Fruit fly (Drosophila melanogaster) whole organism, embryonic: ENCODE measurements around the gene RpL35.

ENCODE experiments used
- CG10979 ChIP-seq: fragments of 200-800 bp; sonication (Bioruptor generic); optimal IDR thresholded peaks from 2 replicates; lab custom pipeline; 2018; ENCODE audit warnings: missing biosample characterization, mild to moderate bottlenecking, missing genetic modification characterization, moderate library complexity
- CG12391 ChIP-seq: fragments of 200-800 bp; sonication (Bioruptor generic); optimal IDR thresholded peaks from 3 replicates; lab custom pipeline; 2018; ENCODE audit warnings: missing biosample characterization, mild to moderate bottlenecking, missing genetic modification characterization, moderate library complexity
- CG12659 ChIP-seq: fragments of 200-800 bp; sonication (Bioruptor generic); optimal IDR thresholded peaks from 3 replicates; lab custom pipeline; 2017; ENCODE audit warnings: mild to moderate bottlenecking, missing biosample characterization, missing genetic modification reagents, missing genetic modification characterization
- CG14441 ChIP-seq: fragments of 200-800 bp; sonication (Bioruptor generic); IDR thresholded peaks from 2 replicates; pipeline ENCODE4 v1.3.6; 2022; ENCODE audit warnings: missing biosample characterization, missing genetic modification characterization
- CG14667 ChIP-seq: fragments of 200-800 bp; sonication (Bioruptor generic); IDR thresholded peaks from 2 replicates; pipeline ENCODE4 v1.3.6; 2022; ENCODE audit warnings: missing biosample characterization, missing genetic modification characterization
- CG15073 ChIP-seq: fragments of 200-800 bp; sonication (Bioruptor generic); optimal IDR thresholded peaks from 2 replicates; lab custom pipeline; 2016; ENCODE audit warnings: missing biosample characterization, missing genetic modification characterization
- CG1603 ChIP-seq: fragments of 200-800 bp; sonication (Bioruptor generic); optimal IDR thresholded peaks from 2 replicates; lab custom pipeline; 2019; ENCODE audit warnings: missing biosample characterization, mild to moderate bottlenecking, missing genetic modification characterization, moderate library complexity
- CG17361 ChIP-seq: fragments of 200-800 bp; sonication (Bioruptor generic); IDR thresholded peaks from 3 replicates; pipeline ENCODE4 v1.3.6; 2022; ENCODE audit warnings: missing biosample characterization, missing genetic modification characterization
- CG18476 ChIP-seq: fragments of 200-800 bp; sonication (Bioruptor generic); optimal IDR thresholded peaks from 2 replicates; lab custom pipeline; 2016; ENCODE audit warnings: missing biosample characterization, mild to moderate bottlenecking, missing genetic modification characterization
- CG2678 ChIP-seq: fragments of 200-800 bp; sonication (Bioruptor generic); optimal IDR thresholded peaks from 3 replicates; lab custom pipeline; 2019; ENCODE audit warnings: missing biosample characterization, mild to moderate bottlenecking, missing genetic modification characterization, moderate library complexity
- CG2712 ChIP-seq: fragments of 200-800 bp; optimal IDR thresholded peaks from 3 replicates; lab custom pipeline; 2019; ENCODE audit warnings: missing biosample characterization, mild to moderate bottlenecking, missing genetic modification characterization, moderate library complexity
- CG32532 ChIP-seq: fragments of 200-800 bp; sonication (Bioruptor generic); IDR thresholded peaks from 2 replicates; pipeline ENCODE4 v1.3.6; 2022; ENCODE audit warnings: missing biosample characterization, missing genetic modification characterization
- CG34376 ChIP-seq: fragments of 200-800 bp; sonication (Bioruptor generic); optimal IDR thresholded peaks from 2 replicates; lab custom pipeline; 2018; ENCODE audit warnings: missing biosample characterization, mild to moderate bottlenecking, missing genetic modification characterization
- CG3726 ChIP-seq: fragments of 200-800 bp; sonication (Bioruptor generic); IDR thresholded peaks from 3 replicates; pipeline ENCODE4, ENCODE4 v1.3.6; 2022; ENCODE audit warnings: missing biosample characterization, missing genetic modification characterization
- CG4424 ChIP-seq: fragments of 200-800 bp; sonication (Bioruptor generic); optimal IDR thresholded peaks from 3 replicates; lab custom pipeline; 2016; ENCODE audit warnings: missing biosample characterization, missing genetic modification characterization
- CG4617 ChIP-seq: fragments of 200-800 bp; sonication (Bioruptor generic); optimal IDR thresholded peaks from 3 replicates; lab custom pipeline; 2016; ENCODE audit warnings: missing biosample characterization, missing genetic modification characterization, borderline replicate concordance
- CG6765 ChIP-seq: fragments of 200-800 bp; sonication (Bioruptor generic); optimal IDR thresholded peaks from 3 replicates; lab custom pipeline; 2017; ENCODE audit warnings: missing biosample characterization, mild to moderate bottlenecking, missing genetic modification characterization
- CG7556 ChIP-seq: fragments of 200-800 bp; sonication (Bioruptor generic); optimal IDR thresholded peaks from 2 replicates; lab custom pipeline; 2017; ENCODE audit warnings: missing biosample characterization, mild to moderate bottlenecking, missing genetic modification characterization
- CG8089 ChIP-seq: fragments of 200-800 bp; sonication (Bioruptor generic); optimal IDR thresholded peaks from 3 replicates; lab custom pipeline; 2016; ENCODE audit warnings: missing biosample characterization, missing genetic modification characterization
- CG8765 ChIP-seq: fragments of 200-800 bp; sonication (Bioruptor generic); IDR thresholded peaks from 2 replicates; pipeline ENCODE4 v1.3.6; 2022; ENCODE audit warnings: missing biosample characterization, missing genetic modification characterization
- CHES-1-like ChIP-seq: fragments of 200-800 bp; sonication (Bioruptor generic); optimal IDR thresholded peaks from 2 replicates; lab custom pipeline; 2016; ENCODE audit warnings: missing biosample characterization, missing genetic modification characterization
- Ets65A ChIP-seq: fragments of 200-800 bp; sonication (Bioruptor generic); peaks from one replicate; lab custom pipeline; 2016; ENCODE audit warnings: missing biosample characterization, missing genetic modification characterization
- HmgD ChIP-seq: fragments of 200-800 bp; sonication (Bioruptor generic); optimal IDR thresholded peaks from 3 replicates; lab custom pipeline; 2016; ENCODE audit warnings: missing biosample characterization, missing genetic modification characterization
- Hr78 ChIP-seq, 2 experiments: fragments of 200-800 bp in 1 of 2; fragments of >200 bp in 1 of 2; sonication (Bioruptor generic) in 1 of 2; optimal IDR thresholded peaks; 2 replicates each; lab custom pipeline; 2017 to 2019; ENCODE audit warnings: missing biosample characterization in 2 of 2, missing genetic modification characterization in 2 of 2, mild to moderate bottlenecking in 1 of 2, moderate library complexity in 1 of 2
- Mes4 ChIP-seq: fragments of 200-800 bp; sonication (Bioruptor generic); optimal IDR thresholded peaks from 2 replicates; lab custom pipeline; 2016; ENCODE audit warnings: missing biosample characterization, missing genetic modification characterization
- Sox102F ChIP-seq: fragments of 200-800 bp; sonication (Bioruptor generic); optimal IDR thresholded peaks from 2 replicates; lab custom pipeline; 2018; ENCODE audit warnings: missing biosample characterization, mild to moderate bottlenecking, missing genetic modification characterization, moderate library complexity
- Stat92E ChIP-seq, 3 experiments: fragments of >200 bp in 2 of 3; fragments of 200-800 bp in 1 of 3; sonication (Bioruptor generic) in 1 of 3; optimal IDR thresholded peaks; 2 replicates each; lab custom pipeline; 2017 to 2019; ENCODE audit warnings: missing biosample characterization in 3 of 3, missing genetic modification characterization in 3 of 3, mild to moderate bottlenecking in 1 of 3, moderate library complexity in 1 of 3
- ara ChIP-seq: fragments of 200-800 bp; sonication (Bioruptor generic); IDR thresholded peaks from 2 replicates; pipeline ENCODE4 v1.3.6; 2022; ENCODE audit warnings: missing biosample characterization, missing genetic modification characterization
- bcd ChIP-seq: fragments of 200-800 bp; sonication (Bioruptor generic); optimal IDR thresholded peaks from 2 replicates; lab custom pipeline; 2017; ENCODE audit warnings: missing biosample characterization, mild to moderate bottlenecking, missing genetic modification characterization
- br ChIP-seq: fragments of >200 bp; optimal IDR thresholded peaks from 2 replicates; lab custom pipeline; 2017
- esg ChIP-seq: fragments of 200-800 bp; sonication (Bioruptor generic); conservative IDR thresholded peaks from 2 replicates; pipeline ENCODE4 v1.3.6; 2022; ENCODE audit warnings: missing biosample characterization, missing genetic modification characterization
- ftz-f1 ChIP-seq: fragments of 200-800 bp; sonication (Bioruptor generic); optimal IDR thresholded peaks from 2 replicates; lab custom pipeline; 2016; ENCODE audit warnings: missing biosample characterization, missing genetic modification characterization
- gfzf ChIP-seq: fragments of 200-800 bp; sonication (Bioruptor generic); optimal IDR thresholded peaks from 2 replicates; lab custom pipeline; 2016; ENCODE audit warnings: missing biosample characterization, mild to moderate bottlenecking, missing genetic modification characterization, moderate library complexity
- ham ChIP-seq: fragments of 200-800 bp; sonication (Bioruptor generic); IDR thresholded peaks from 2 replicates; pipeline ENCODE4 v1.3.6; 2022; ENCODE audit warnings: missing biosample characterization, missing genetic modification characterization
- hb ChIP-seq: fragments of 200-800 bp; sonication (Bioruptor generic); IDR thresholded peaks from 3 replicates; pipeline ENCODE4 v1.3.6; 2022; ENCODE audit warnings: missing biosample characterization, missing genetic modification characterization; ENCODE audit not compliant: partially characterized antibody
- hbn ChIP-seq: fragments of 200-800 bp; sonication (Bioruptor generic); IDR thresholded peaks from 2 replicates; pipeline ENCODE4 v1.3.6; 2022; ENCODE audit warnings: missing biosample characterization, missing genetic modification characterization; ENCODE audit not compliant: partially characterized antibody
- hkb ChIP-seq, 2 experiments: fragments of 200-800 bp in 1 of 2; fragments of >200 bp in 1 of 2; sonication (Bioruptor generic) in 1 of 2; IDR thresholded peaks in 1 of 2; optimal IDR thresholded peaks in 1 of 2; 2 replicates each; pipeline versions ENCODE4 v1.3.6 to Lab custom; 2017 to 2022; ENCODE audit warnings: missing biosample characterization in 1 of 2, missing genetic modification characterization in 1 of 2
- inv ChIP-seq: fragments of 200-800 bp; sonication (Bioruptor generic); IDR thresholded peaks from 2 replicates; pipeline ENCODE4 v1.3.6; 2022; ENCODE audit warnings: missing biosample characterization, missing genetic modification characterization; ENCODE audit not compliant: partially characterized antibody
- lola ChIP-seq, 3 experiments: fragments of >200 bp in 2 of 3; fragments of 200-800 bp in 1 of 3; sonication (Bioruptor generic) in 1 of 3; optimal IDR thresholded peaks; 2 replicates each; lab custom pipeline; 2017 to 2019; ENCODE audit warnings: missing biosample characterization in 3 of 3, missing genetic modification characterization in 3 of 3, mild to moderate bottlenecking in 1 of 3, moderate library complexity in 1 of 3
- odd ChIP-seq: fragments of 200-800 bp; sonication (Bioruptor generic); optimal IDR thresholded peaks from 2 replicates; lab custom pipeline; 2017; ENCODE audit warnings: missing biosample characterization, mild to moderate bottlenecking, missing genetic modification characterization
- onecut ChIP-seq: fragments of 200-800 bp; sonication (Bioruptor generic); IDR thresholded peaks from 2 replicates; pipeline ENCODE4 v1.3.6; 2022; ENCODE audit warnings: missing biosample characterization, missing genetic modification characterization
- pan ChIP-seq, 4 experiments: fragments of >200 bp in 3 of 4; fragments of 200-800 bp in 1 of 4; sonication (Bioruptor generic) in 1 of 4; optimal IDR thresholded peaks in 3 of 4; IDR thresholded peaks in 1 of 4; 2 replicates each; pipeline versions ENCODE4 v1.3.6 to Lab custom; 2017 to 2022; ENCODE audit warnings: missing biosample characterization in 2 of 4, missing genetic modification characterization in 2 of 4, mixed read lengths in 1 of 4
- pros ChIP-seq: fragments of 200-800 bp; sonication (Bioruptor generic); optimal IDR thresholded peaks from 3 replicates; lab custom pipeline; 2019; ENCODE audit warnings: missing biosample characterization, mild to moderate bottlenecking, missing genetic modification characterization, moderate library complexity
- schlank ChIP-seq: fragments of 200-800 bp; sonication (Bioruptor generic); optimal IDR thresholded peaks from 2 replicates; lab custom pipeline; 2018; ENCODE audit warnings: missing biosample characterization, mild to moderate bottlenecking, missing genetic modification characterization
- unc-4 ChIP-seq: fragments of 200-800 bp; sonication (Bioruptor generic); IDR thresholded peaks from 2 replicates; pipeline ENCODE4 v1.3.6; 2022; ENCODE audit warnings: missing biosample characterization, missing genetic modification characterization; ENCODE audit not compliant: partially characterized antibody
- zen ChIP-seq: fragments of 200-800 bp; sonication (Bioruptor generic); optimal IDR thresholded peaks from 3 replicates; lab custom pipeline; 2018; ENCODE audit warnings: missing biosample characterization, mild to moderate bottlenecking, missing genetic modification characterization, moderate library complexity
- zfh1 ChIP-seq: fragments of 200-800 bp; sonication (Bioruptor generic); IDR thresholded peaks from 3 replicates; pipeline ENCODE4 v1.3.6; 2022; ENCODE audit warnings: missing biosample characterization, missing genetic modification characterization
- zfh2 ChIP-seq: fragments of 200-800 bp; sonication (Bioruptor generic); optimal IDR thresholded peaks from 2 replicates; lab custom pipeline; 2016; ENCODE audit warnings: missing biosample characterization, missing genetic modification characterization

The RpL35 gene

dm6 chrX:5648437-5648959 is 23.7 kb upstream of the RpL35 start, which contains the start of gene OtopLa (continued):
- peak; percentile 87 for TF ChIP-seq Sox102F (GFP tag; lab: Kevin White, UChicago)
- TF ChIP-seq ham (GFP tag; lab: Robert Waterston, UW): peak; percentile 53; the same call in 1 of the 2 replicates
- TF ChIP-seq pros (GFP tag; lab: Kevin White, UChicago): no peak
- TF ChIP-seq bcd: peak; percentile 76
- TF ChIP-seq CG14667: peak; percentile 85
- TF ChIP-seq zfh1: peak; percentile 93
- TF ChIP-seq hbn: no peak
- TF ChIP-seq unc-4 (GFP tag; lab: Robert Waterston, UW): no peak
- peak; percentile 77 for TF ChIP-seq onecut (GFP tag; lab: Robert Waterston, UW)
- TF ChIP-seq CG34376 (GFP tag; lab: Kevin White, UChicago): peak; percentile 42
- peak; percentile 84 for TF ChIP-seq CG32532
- TF ChIP-seq CG4617: peak; percentile 28
- TF ChIP-seq CG2712: peak; percentile 84
- TF ChIP-seq CG1603 (tag; lab: Kevin White, UChicago): peak; percentile 84
- TF ChIP-seq CG15073: peak; percentile 1
- TF ChIP-seq CG14441: peak; percentile 80
- no peak for TF ChIP-seq pan (optimal IDR thresholded peaks at IDR 0.05; lab: Kevin White, UChicago)
- TF ChIP-seq pan (GFP tag; optimal IDR thresholded peaks at IDR 0.05 in 1 of 2, IDR thresholded peaks at IDR 0.05 in 1 of 2): peak in 1 of 2 experiments; percentile 87
- peak; percentile 86 for TF ChIP-seq CG2678
- TF ChIP-seq zen: peak; percentile 71
- no peak for TF ChIP-seq hkb (optimal IDR thresholded peaks at IDR 0.05; lab: Kevin White, UChicago)
- peak; percentile 90 for TF ChIP-seq hkb (GFP tag; IDR thresholded peaks at IDR 0.05; lab: Robert Waterston, UW)
- TF ChIP-seq CG3726 (GFP tag; lab: Robert Waterston, UW): peak; percentile 69; the same call in 2 of the 3 replicates
- peak; percentile 60 for TF ChIP-seq CHES-1-like (GFP tag; lab: Kevin White, UChicago)
- TF ChIP-seq CG12391: peak; percentile 84
- no peak for TF ChIP-seq hb (GFP tag; lab: Robert Waterston, UW)
- peak; percentile 33 for TF ChIP-seq HmgD (GFP tag; lab: Kevin White, UChicago)
- TF ChIP-seq Hr78 (GFP tag; optimal IDR thresholded peaks at IDR 0.05; lab: Kevin White, UChicago): no peak
- TF ChIP-seq CG18476 (GFP tag; lab: Kevin White, UChicago): peak; percentile 68
- peak; percentile 72 for TF ChIP-seq Mes4 (GFP tag; lab: Kevin White, UChicago)
- TF ChIP-seq CG4424 (GFP tag; lab: Kevin White, UChicago): peak; percentile 84
- TF ChIP-seq CG8765 (GFP tag; lab: Robert Waterston, UW): peak; percentile 64; the same call in 1 of the 2 replicates
- peak; percentile 76 for TF ChIP-seq CG8089
- no peak for TF ChIP-seq br (lab: Kevin White, UChicago)
- TF ChIP-seq lola (GFP tag; optimal IDR thresholded peaks at IDR 0.05; lab: Kevin White, UChicago): peak in 1 of 3 experiments; percentile 75
- peak; percentile 85 for TF ChIP-seq CG17361 (GFP tag; lab: Robert Waterston, UW)
- no peak for TF ChIP-seq gfzf (GFP tag; lab: Kevin White, UChicago)
- peak; percentile 91 for TF ChIP-seq ara (GFP tag; lab: Robert Waterston, UW)
- TF ChIP-seq schlank: peak; percentile 26
- TF ChIP-seq CG6765 (GFP tag; lab: Kevin White, UChicago): peak; percentile 40
- peak; percentile 78 for TF ChIP-seq CG12659 (GFP tag; lab: Kevin White, UChicago)
- TF ChIP-seq Ets65A: peak; percentile 97
- peak; percentile 88 for TF ChIP-seq CG10979 (tag; lab: Kevin White, UChicago)
- no peak for TF ChIP-seq Stat92E (GFP tag; optimal IDR thresholded peaks at IDR 0.05; lab: Kevin White, UChicago)
- TF ChIP-seq CG7556 (GFP tag; lab: Kevin White, UChicago): peak; percentile 86
- peak; percentile 76 for TF ChIP-seq odd (GFP tag; lab: Kevin White, UChicago)
- TF ChIP-seq esg (GFP tag; lab: Robert Waterston, UW): peak; percentile 81
- TF ChIP-seq inv (GFP tag; lab: Robert Waterston, UW): no peak
- TF ChIP-seq zfh2 (GFP tag; lab: Kevin White, UChicago): peak; percentile 26
- TF ChIP-seq ftz-f1 (GFP tag; lab: Kevin White, UChicago): no peak
